Fruit fly (Drosophila melanogaster): ENCODE measurements around the gene CG42367.

CG42367 gene

dm6 chr2L:9918020-9918959 is 12.1 kb upstream of the CG42367 start, which contains the start of the genes CG5885 and CG4598 (continued):
- TF ChIP-seq CG4328 (GFP tag; optimal IDR thresholded peaks at IDR 0.05) (peak; percentile 50), chif (GFP tag; optimal IDR thresholded peaks at IDR 0.05) (peak in 1 of 2 experiments; percentile 30), CG42726 (GFP tag; IDR thresholded peaks at IDR 0.05; ENCODE audit: partially characterized antibody) (peak; percentile 76), CG11085 (GFP tag; IDR thresholded peaks at IDR 0.05) (no peak), CG2712 (tag; optimal IDR thresholded peaks at IDR 0.05) (peak; percentile 61), CG2875 (GFP tag; optimal IDR thresholded peaks at IDR 0.05) (no peak), CG12071 (GFP tag; optimal IDR thresholded peaks at IDR 0.05) (no peak), oc (tag; optimal IDR thresholded peaks at IDR 0.05) (no peak), fd64A (GFP tag; optimal IDR thresholded peaks at IDR 0.05) (no peak), ato (GFP tag; IDR thresholded peaks at IDR 0.05; ENCODE audit: partially characterized antibody) (peak; percentile 51; the same call in 1 of the 2 replicates), CG6254 (GFP tag; optimal IDR thresholded peaks at IDR 0.05) (no peak), vvl (GFP tag; IDR thresholded peaks at IDR 0.05) (peak; percentile 81), CG5953 (GFP tag; IDR thresholded peaks at IDR 0.05) (no peak), CG30431 (GFP tag; optimal IDR thresholded peaks at IDR 0.05) (peak; percentile 15), CG1832 (GFP tag; optimal IDR thresholded peaks at IDR 0.05) (no peak), Dp (GFP tag; optimal IDR thresholded peaks at IDR 0.05) (peak; percentile 88), CG2129 (GFP tag; IDR thresholded peaks at IDR 0.05; ENCODE audit: partially characterized antibody) (0 out of 2 replicates have a peak, but pooled peaks have one; percentile 37), ERR (GFP tag; optimal IDR thresholded peaks at IDR 0.05) (no peak), Fer1 (GFP tag; optimal IDR thresholded peaks at IDR 0.05) (peak; percentile 48), CG33213 (GFP tag; optimal IDR thresholded peaks at IDR 0.05) (no peak), ro (GFP tag; IDR thresholded peaks at IDR 0.05) (no peak), C15 (GFP tag; IDR thresholded peaks at IDR 0.05) (0 out of 3 replicates have a peak, but pooled peaks have one; percentile 17), pb (GFP tag; optimal IDR thresholded peaks at IDR 0.05) (no peak), Neu2 (GFP tag; optimal IDR thresholded peaks at IDR 0.05; ENCODE audit: borderline replicate concordance) (no peak), lola (GFP tag; optimal IDR thresholded peaks at IDR 0.05) (peak in 1 of 3 experiments; percentile 71), crol (GFP tag; IDR thresholded peaks at IDR 0.05) (no peak), CG7556 (GFP tag; optimal IDR thresholded peaks at IDR 0.05) (peak; percentile 71), fu2 (GFP tag; optimal IDR thresholded peaks at IDR 0.05) (no peak), tgo (GFP tag; IDR thresholded peaks at IDR 0.05) (peak; percentile 44; the same call in 2 of the 3 replicates), crc (GFP tag; optimal IDR thresholded peaks at IDR 0.05) (peak; percentile 22), sc (optimal IDR thresholded peaks at IDR 0.05) (no peak), sc (GFP tag; optimal IDR thresholded peaks at IDR 0.05) (peak; percentile 28), Mad (GFP tag; optimal IDR thresholded peaks at IDR 0.05) (peak; percentile 6), CG1602 (GFP tag; optimal IDR thresholded peaks at IDR 0.05) (peak; percentile 69), ase (GFP tag; IDR thresholded peaks at IDR 0.05) (peak; percentile 44; the same call in 1 of the 3 replicates), Dbx (GFP tag; IDR thresholded peaks at IDR 0.05) (peak; percentile 80), B-H2 (GFP tag; optimal IDR thresholded peaks at IDR 0.05) (peak; percentile 50), gce (GFP tag; IDR thresholded peaks at IDR 0.05) (no peak), yki (optimal IDR thresholded peaks at IDR 0.05) (no peak), Myb (GFP tag; optimal IDR thresholded peaks at IDR 0.05) (peak; percentile 84), CG11723 (GFP tag; optimal IDR thresholded peaks at IDR 0.05) (peak; percentile 21), otp (GFP tag; IDR thresholded peaks at IDR 0.05) (peak; percentile 42; the same call in 2 of the 3 replicates), Chrac-16 (GFP tag; optimal IDR thresholded peaks at IDR 0.05) (peak; percentile 70), Rfx (GFP tag; IDR thresholded peaks at IDR 0.05) (peak; percentile 80), CG9876 (GFP tag; optimal IDR thresholded peaks at IDR 0.05) (no peak), lilli (GFP tag; optimal IDR thresholded peaks at IDR 0.05) (peak; percentile 80), zen (tag; optimal IDR thresholded peaks at IDR 0.05) (peak; percentile 7), nerfin-1 (tag; optimal IDR thresholded peaks at IDR 0.05) (peak; percentile 27), dysf (GFP tag; IDR thresholded peaks at IDR 0.05) (peak; percentile 72; the same call in 2 of the 3 replicates)

Data from whole organism, embryonic.